Worm (Caenorhabditis elegans) whole organism, late embryonic: ENCODE measurements around the gene srx-104.

Source experiments
- F13H6.1 ChIP-seq: sonication (generic microtip); optimal IDR thresholded peaks from 2 replicates; lab custom pipeline; 2016; ENCODE audit warnings: missing genetic modification characterization, missing compliant biosample characterization
- K02D7.2 ChIP-seq: sonication (generic microtip); optimal IDR thresholded peaks from 2 replicates; lab custom pipeline; 2017; ENCODE audit warnings: mild to moderate bottlenecking, missing genetic modification characterization, missing compliant biosample characterization
- ahr-1 ChIP-seq: sonication (generic microtip); optimal IDR thresholded peaks from 2 replicates; lab custom pipeline; 2016; ENCODE audit warnings: missing genetic modification characterization, missing compliant biosample characterization
- ceh-19 ChIP-seq: fragments of 200-800 bp; sonication (Bioruptor generic); optimal IDR thresholded peaks from 2 replicates; lab custom pipeline; 2018; ENCODE audit warnings: mild to moderate bottlenecking, missing genetic modification characterization, missing compliant biosample characterization
- ceh-2 ChIP-seq: sonication (generic microtip); optimal IDR thresholded peaks from 2 replicates; lab custom pipeline; 2016; ENCODE audit warnings: missing genotype, missing genetic modification characterization, missing compliant biosample characterization
- ceh-30 ChIP-seq: fragments of 150-350 bp; optimal IDR thresholded peaks from 2 replicates; lab custom pipeline; 2014; ENCODE audit warnings: missing biosample characterization, missing genetic modification characterization
- ceh-45 ChIP-seq: fragments of 200-800 bp; sonication (Bioruptor generic); IDR thresholded peaks from 2 replicates; pipeline ENCODE4 v1.3.6; 2022; ENCODE audit warnings: missing genetic modification reagents, missing genetic modification characterization, missing compliant biosample characterization
- ceh-6 ChIP-seq: fragments of 200-800 bp; sonication (Bioruptor generic); optimal IDR thresholded peaks from 2 replicates; lab custom pipeline; 2018; ENCODE audit warnings: mild to moderate bottlenecking, missing genetic modification characterization, missing compliant biosample characterization
- ceh-9 ChIP-seq: sonication (generic microtip); optimal IDR thresholded peaks from 2 replicates; lab custom pipeline; 2016; ENCODE audit warnings: mild to moderate bottlenecking, missing genetic modification characterization, inconsistent platforms, missing compliant biosample characterization
- che-1 ChIP-seq: sonication (generic microtip); optimal IDR thresholded peaks from 2 replicates; lab custom pipeline; 2016; ENCODE audit warnings: mild to moderate bottlenecking, missing genetic modification characterization, missing compliant biosample characterization
- elt-4 ChIP-seq: sonication (generic microtip); optimal IDR thresholded peaks from 2 replicates; lab custom pipeline; 2016; ENCODE audit warnings: missing genetic modification characterization, missing compliant biosample characterization
- eyg-1 ChIP-seq: sonication (generic microtip); optimal IDR thresholded peaks from 2 replicates; lab custom pipeline; 2016; ENCODE audit warnings: missing genotype, missing genetic modification characterization, missing compliant biosample characterization
- gmeb-2 ChIP-seq: sonication (generic microtip); optimal IDR thresholded peaks from 2 replicates; lab custom pipeline; 2016; ENCODE audit warnings: missing genetic modification characterization, inconsistent platforms, missing compliant biosample characterization
- hlh-15 ChIP-seq: sonication (generic microtip); optimal IDR thresholded peaks from 2 replicates; lab custom pipeline; 2016; ENCODE audit warnings: missing genetic modification characterization, missing compliant biosample characterization
- hlh-30 ChIP-seq: sonication (generic microtip); optimal IDR thresholded peaks from 2 replicates; lab custom pipeline; 2017; ENCODE audit warnings: antibody characterized with exemption, missing genetic modification characterization, missing compliant biosample characterization; ENCODE audit not compliant: insufficient read depth
- lim-6 ChIP-seq: sonication (generic microtip); optimal IDR thresholded peaks from 2 replicates; lab custom pipeline; 2016; ENCODE audit warnings: missing genetic modification characterization, missing compliant biosample characterization
- mec-3 ChIP-seq: sonication (generic microtip); optimal IDR thresholded peaks from 2 replicates; lab custom pipeline; 2016; ENCODE audit warnings: borderline replicate concordance, missing genetic modification characterization, missing compliant biosample characterization
- nfya-1 ChIP-seq: sonication (generic microtip); optimal IDR thresholded peaks from 2 replicates; lab custom pipeline; 2017; ENCODE audit warnings: missing genetic modification characterization, mild to moderate bottlenecking, missing compliant biosample characterization, antibody characterized with exemption, moderate library complexity
- nhr-232 ChIP-seq: sonication (generic microtip); optimal IDR thresholded peaks from 2 replicates; lab custom pipeline; 2016; ENCODE audit warnings: missing genetic modification characterization, missing compliant biosample characterization
- npax-4 ChIP-seq: sonication (generic microtip); optimal IDR thresholded peaks from 2 replicates; lab custom pipeline; 2016; ENCODE audit warnings: missing genetic modification characterization, missing compliant biosample characterization
- pag-3 ChIP-seq: sonication (generic microtip); optimal IDR thresholded peaks from 2 replicates; lab custom pipeline; 2016; ENCODE audit warnings: missing compliant biosample characterization, missing genetic modification characterization, borderline replicate concordance
- pat-9 ChIP-seq: fragments of 200-800 bp; sonication (Bioruptor generic); optimal IDR thresholded peaks from 2 replicates; lab custom pipeline; 2018; ENCODE audit warnings: mild to moderate bottlenecking, missing genetic modification characterization, moderate library complexity, missing compliant biosample characterization
- pax-1 ChIP-seq: fragments of 150-350 bp; optimal IDR thresholded peaks from 2 replicates; lab custom pipeline; 2014; ENCODE audit warnings: missing biosample characterization, missing genetic modification characterization
- pha-4 ChIP-seq: fragments of 150-350 bp; optimal IDR thresholded peaks from 2 replicates; lab custom pipeline; 2018; ENCODE audit warnings: missing biosample characterization, missing genetic modification reagents, missing genetic modification characterization
- pqm-1 ChIP-seq: sonication (generic microtip); optimal IDR thresholded peaks from 2 replicates; lab custom pipeline; 2016; ENCODE audit warnings: missing genetic modification characterization, missing compliant biosample characterization
- ref-2 ChIP-seq: sonication (generic microtip); optimal IDR thresholded peaks from 2 replicates; lab custom pipeline; 2016; ENCODE audit warnings: missing genetic modification characterization, missing compliant biosample characterization
- rnt-1 ChIP-seq: sonication (generic microtip); optimal IDR thresholded peaks from 2 replicates; lab custom pipeline; 2016; ENCODE audit warnings: missing genetic modification characterization, missing compliant biosample characterization
- sox-2 ChIP-seq: fragments of 200-800 bp; sonication (Bioruptor generic); IDR thresholded peaks from 2 replicates; pipeline ENCODE4 v1.3.6; 2022; ENCODE audit warnings: missing genetic modification reagents, missing genetic modification characterization, missing compliant biosample characterization
- syd-9 ChIP-seq: sonication (generic microtip); optimal IDR thresholded peaks from 2 replicates; lab custom pipeline; 2016; ENCODE audit warnings: mild to moderate bottlenecking, missing genetic modification characterization, moderate library complexity, missing compliant biosample characterization
- tbx-2 ChIP-seq: sonication (generic microtip); optimal IDR thresholded peaks from 2 replicates; lab custom pipeline; 2016; ENCODE audit warnings: missing genetic modification characterization, missing compliant biosample characterization
- tbx-7 ChIP-seq: sonication (generic microtip); optimal IDR thresholded peaks from 2 replicates; lab custom pipeline; 2016; ENCODE audit warnings: missing genotype, missing genetic modification characterization, missing compliant biosample characterization
- unc-3 ChIP-seq, 2 experiments: fragments of 200-800 bp in 1 of 2; sonication (Bioruptor generic) in 1 of 2; sonication (generic microtip) in 1 of 2; conservative IDR thresholded peaks in 1 of 2; optimal IDR thresholded peaks in 1 of 2; 2 replicates each; pipeline versions ENCODE4 v1.3.6 to Lab custom; 2016 to 2022; ENCODE audit warnings: missing compliant biosample characterization in 2 of 2, missing genetic modification characterization in 2 of 2, missing genetic modification reagents in 1 of 2
- zip-5 ChIP-seq: sonication (generic microtip); optimal IDR thresholded peaks from 2 replicates; lab custom pipeline; 2016; ENCODE audit warnings: missing genetic modification characterization, missing compliant biosample characterization

Gene srx-104

ce11 chrII:3675176-3675575 lies 24.3 kb downstream of the srx-104 start, which contains the start of gene F19B10.2:
Gene F19B10.2 (plus strand): TSS chrII:3675476.
- TF ChIP-seq ceh-6 (GFP tag; lab: Kevin White, UChicago) (no peak), lim-6 (tag; lab: Kevin White, UChicago) (no peak), pqm-1 (tag; lab: Kevin White, UChicago) (no peak), ref-2 (tag; lab: Kevin White, UChicago) (no peak), unc-3 (GFP tag; conservative IDR thresholded peaks at IDR 0.05; lab: Robert Waterston, UW) (no peak), unc-3 (tag; optimal IDR thresholded peaks at IDR 0.05; lab: Kevin White, UChicago) (no peak), hlh-30 (no peak), syd-9 (tag; lab: Kevin White, UChicago) (no peak), rnt-1 (no peak), pax-1 (tag; lab: Kevin White, UChicago) (no peak), K02D7.2 (no peak), gmeb-2 (tag; lab: Kevin White, UChicago) (no peak), tbx-2 (tag; lab: Kevin White, UChicago) (no peak)

- TF ChIP-seq ceh-30 (tag; lab: Kevin White, UChicago) (no peak), nfya-1 (tag; lab: Kevin White, UChicago) (no peak), tbx-7 (tag; lab: Kevin White, UChicago) (no peak), rnt-1 (no peak), hlh-15 (tag; lab: Kevin White, UChicago) (no peak), ceh-45 (no peak), mec-3 (tag; lab: Kevin White, UChicago) (no peak), zip-5 (tag; lab: Kevin White, UChicago) (no peak), pat-9 (tag; lab: Kevin White, UChicago) (no peak), elt-4 (tag; lab: Kevin White, UChicago) (no peak), ceh-9 (tag; lab: Kevin White, UChicago) (no peak), ceh-19 (GFP tag; lab: Kevin White, UChicago) (no peak), pax-1 (tag; lab: Kevin White, UChicago) (no peak), K02D7.2 (no peak), eyg-1 (no peak)
Measured at ce11 chrII:3673493-3673892, 26.0 kb downstream of the srx-104 start, which contains the start of gene sea-1. Gene sea-1 (minus strand): TSS chrII:3673593.

- no peak for TF ChIP-seq ceh-2 (tag; lab: Kevin White, UChicago)
- no peak for TF ChIP-seq syd-9 (tag; lab: Kevin White, UChicago)
- TF ChIP-seq pqm-1 (tag; lab: Kevin White, UChicago) = no peak
- TF ChIP-seq eyg-1 = no peak
- TF ChIP-seq F13H6.1 (tag; lab: Kevin White, UChicago) = no peak
- no peak for TF ChIP-seq ceh-19 (GFP tag; lab: Kevin White, UChicago)
- no peak for TF ChIP-seq zip-5 (tag; lab: Kevin White, UChicago)
- no peak for TF ChIP-seq ceh-6 (GFP tag; lab: Kevin White, UChicago)
- no peak for TF ChIP-seq K02D7.2
- no peak for TF ChIP-seq gmeb-2 (tag; lab: Kevin White, UChicago)
- TF ChIP-seq pag-3 (tag; lab: Kevin White, UChicago) = no peak
- TF ChIP-seq sox-2 (GFP tag; lab: Robert Waterston, UW) = no peak
- TF ChIP-seq ahr-1 (tag; lab: Kevin White, UChicago) = no peak
- no peak for TF ChIP-seq npax-4 (tag; lab: Kevin White, UChicago)
- no peak for TF ChIP-seq che-1 (tag; lab: Kevin White, UChicago)
- no peak for TF ChIP-seq elt-4 (tag; lab: Kevin White, UChicago)
Measured at ce11 chrII:3670956-3671355, 28.5 kb downstream of the srx-104 start, which contains the start of gene srx-98. Gene srx-98 (minus strand): TSS chrII:3671056.

ce11 chrII:3669315-3669714 lies 30.2 kb downstream of the srx-104 start, which contains the start of gene srx-97:
Gene srx-97 (minus strand): TSS chrII:3669415.
- no peak for TF ChIP-seq pha-4 (tag; lab: Kevin White, UChicago)
- no peak for TF ChIP-seq npax-4 (tag; lab: Kevin White, UChicago)
- TF ChIP-seq nhr-232 (tag; lab: Kevin White, UChicago) = no peak
